Worm (Caenorhabditis elegans) whole organism, L4 larva: ENCODE results near the gene sup-1.
A peak's percentile ranks its signal among the peaks of the same experiment; 100 is the strongest.

Source experiments
- D1046.2 ChIP-seq: fragments of 200-800 bp; sonication (Bioruptor generic); IDR thresholded peaks from 2 replicates; pipeline ENCODE4 v1.3.6; 2022; ENCODE audit warnings: missing genetic modification characterization, missing compliant biosample characterization
- F10B5.3 ChIP-seq: sonication (generic microtip); optimal IDR thresholded peaks from 2 replicates; lab custom pipeline; 2016; ENCODE audit warnings: mild to moderate bottlenecking, missing genetic modification characterization, missing compliant biosample characterization
- F44E2.7 ChIP-seq: fragments of 200-800 bp; sonication (Bioruptor generic); IDR thresholded peaks from 2 replicates; pipeline ENCODE4 v2.1.2; 2022; ENCODE audit warnings: missing genetic modification characterization, missing compliant biosample characterization
- T20F7.1 ChIP-seq: fragments of 200-800 bp; sonication (Bioruptor generic); optimal IDR thresholded peaks from 2 replicates; lab custom pipeline; 2018; ENCODE audit warnings: mild to moderate bottlenecking, missing genetic modification characterization, missing compliant biosample characterization
- Y105C5A.15 ChIP-seq: fragments of 200-800 bp; sonication (Bioruptor generic); IDR thresholded peaks from 2 replicates; pipeline ENCODE4 v1.3.6; 2022; ENCODE audit warnings: missing genetic modification characterization, missing compliant biosample characterization
- Y48G9A.11 ChIP-seq: fragments of 200-800 bp; sonication (Bioruptor generic); IDR thresholded peaks from 2 replicates; pipeline ENCODE4 v1.3.6; 2022; ENCODE audit warnings: missing genetic modification reagents, missing genetic modification characterization, missing compliant biosample characterization
- ZK337.2 ChIP-seq: fragments of 200-800 bp; sonication (Bioruptor generic); IDR thresholded peaks from 2 replicates; pipeline ENCODE4 v1.3.6; 2022; ENCODE audit warnings: missing genetic modification reagents, missing genetic modification characterization, missing compliant biosample characterization
- ZK546.5 ChIP-seq, 2 experiments: sonication (generic microtip); optimal IDR thresholded peaks; 2 replicates each; lab custom pipeline; 2017; ENCODE audit warnings: missing biosample characterization in 2 of 2, missing genetic modification characterization in 2 of 2
- aha-1 ChIP-seq: fragments of 150-350 bp; peaks from one replicate; lab custom pipeline; 2014; ENCODE audit warnings: missing biosample characterization, missing genetic modification characterization
- attf-4 ChIP-seq: sonication (generic microtip); optimal IDR thresholded peaks from 3 replicates; lab custom pipeline; 2017; ENCODE audit warnings: missing biosample characterization, missing genetic modification characterization
- ceh-20 ChIP-seq: fragments of 200-800 bp; sonication (Bioruptor generic); IDR thresholded peaks from 2 replicates; pipeline ENCODE4 v1.3.6; 2022; ENCODE audit warnings: missing genetic modification reagents, missing genetic modification characterization, missing compliant biosample characterization
- ceh-28 ChIP-seq: fragments of 150-350 bp; optimal IDR thresholded peaks from 2 replicates; lab custom pipeline; 2014; ENCODE audit warnings: missing biosample characterization, missing genetic modification reagents, missing genetic modification characterization
- daf-8 ChIP-seq: fragments of 200-800 bp; sonication (Bioruptor generic); IDR thresholded peaks from 2 replicates; pipeline ENCODE4 v1.3.6; 2022; ENCODE audit warnings: missing genetic modification characterization, missing compliant biosample characterization
- dmd-6 ChIP-seq: fragments of 200-800 bp; sonication (Bioruptor generic); IDR thresholded peaks from 2 replicates; pipeline ENCODE4 v1.3.6; 2022; ENCODE audit warnings: missing genetic modification reagents, missing genetic modification characterization, missing compliant biosample characterization
- dmd-9 ChIP-seq: fragments of 200-800 bp; sonication (Bioruptor generic); IDR thresholded peaks from 2 replicates; pipeline ENCODE4 v1.3.6; 2022; ENCODE audit warnings: missing genetic modification reagents, missing genetic modification characterization, missing compliant biosample characterization
- dpl-1 ChIP-seq: fragments of 150-350 bp; optimal IDR thresholded peaks from 2 replicates; lab custom pipeline; 2014; ENCODE audit warnings: missing biosample characterization, missing genetic modification reagents, missing genetic modification characterization
- egl-43 ChIP-seq: fragments of 200-800 bp; sonication (Bioruptor generic); IDR thresholded peaks from 2 replicates; pipeline ENCODE4 v1.3.6; 2022; ENCODE audit warnings: missing genetic modification reagents, missing genetic modification characterization, missing compliant biosample characterization
- fkh-10 ChIP-seq: fragments of 150-350 bp; optimal IDR thresholded peaks from 2 replicates; lab custom pipeline; 2014; ENCODE audit warnings: missing biosample characterization, missing genetic modification reagents, missing genetic modification characterization
- hmg-1.1 ChIP-seq: fragments of 200-800 bp; sonication (Bioruptor generic); IDR thresholded peaks from 2 replicates; pipeline ENCODE4 v1.3.6; 2022; ENCODE audit warnings: missing genetic modification reagents, missing genetic modification characterization, missing compliant biosample characterization
- lin-13 ChIP-seq: fragments of 150-350 bp; optimal IDR thresholded peaks from 2 replicates; lab custom pipeline; 2014; ENCODE audit warnings: missing biosample characterization, missing genetic modification reagents, missing genetic modification characterization
- lin-29 ChIP-seq: fragments of 200-800 bp; sonication (Bioruptor generic); IDR thresholded peaks from 2 replicates; pipeline ENCODE4 v1.3.6; 2022; ENCODE audit warnings: missing genetic modification reagents, missing genetic modification characterization, missing compliant biosample characterization
- lin-38 ChIP-seq: fragments of 200-800 bp; sonication (Bioruptor generic); IDR thresholded peaks from 2 replicates; pipeline ENCODE4 v1.3.6; 2022; ENCODE audit warnings: missing genetic modification reagents, missing genetic modification characterization, missing compliant biosample characterization
- lir-3 ChIP-seq: sonication (generic microtip); optimal IDR thresholded peaks from 2 replicates; lab custom pipeline; 2016; ENCODE audit warnings: mild to moderate bottlenecking, missing genetic modification characterization, missing compliant biosample characterization
- madf-5 ChIP-seq, 2 experiments: fragments of 200-800 bp; sonication (Bioruptor generic); IDR thresholded peaks; 2 replicates each; pipeline ENCODE4 v1.3.6; 2022; ENCODE audit warnings: missing compliant biosample characterization in 2 of 2, missing genetic modification characterization in 2 of 2
- mep-1 ChIP-seq: fragments of 150-350 bp; sonication (generic microtip); optimal IDR thresholded peaks from 3 replicates; lab custom pipeline; 2014; ENCODE audit warnings: missing biosample characterization, missing genetic modification characterization
- mes-2 ChIP-seq: sonication (generic microtip); optimal IDR thresholded peaks from 2 replicates; lab custom pipeline; 2016; ENCODE audit warnings: missing genotype, mild to moderate bottlenecking, missing genetic modification characterization, missing compliant biosample characterization; ENCODE audit not compliant: poor library complexity, severe bottlenecking
- mxl-3 ChIP-seq: fragments of 200-800 bp; sonication (Bioruptor generic); optimal IDR thresholded peaks from 2 replicates; lab custom pipeline; 2018; ENCODE audit warnings: mild to moderate bottlenecking, missing genetic modification characterization, missing compliant biosample characterization
- nhr-102 ChIP-seq: sonication (generic microtip); optimal IDR thresholded peaks from 2 replicates; lab custom pipeline; 2016; ENCODE audit warnings: mild to moderate bottlenecking, missing genetic modification characterization, moderate library complexity, missing compliant biosample characterization
- nhr-111 ChIP-seq: fragments of 200-800 bp; sonication (Bioruptor generic); optimal IDR thresholded peaks from 2 replicates; lab custom pipeline; 2018; ENCODE audit warnings: mild to moderate bottlenecking, missing genetic modification characterization, missing compliant biosample characterization
- nhr-237 ChIP-seq: sonication (generic microtip); optimal IDR thresholded peaks from 2 replicates; lab custom pipeline; 2017; ENCODE audit warnings: missing biosample characterization, missing genetic modification characterization
- nhr-25 ChIP-seq: sonication (generic microtip); optimal IDR thresholded peaks from 2 replicates; lab custom pipeline; 2017; ENCODE audit warnings: missing genetic modification characterization, mild to moderate bottlenecking, missing compliant biosample characterization, antibody characterized with exemption, moderate library complexity, borderline replicate concordance; ENCODE audit not compliant: insufficient read depth
- nhr-41 ChIP-seq: fragments of 200-800 bp; sonication (Bioruptor generic); IDR thresholded peaks from 2 replicates; pipeline ENCODE4 v1.3.6; 2022; ENCODE audit warnings: missing genetic modification reagents, missing genetic modification characterization, missing compliant biosample characterization
- nhr-6 ChIP-seq: fragments of 150-350 bp; optimal IDR thresholded peaks from 2 replicates; lab custom pipeline; 2014; ENCODE audit warnings: missing biosample characterization, missing genetic modification characterization
- php-3 ChIP-seq: fragments of 200-800 bp; sonication (Bioruptor generic); IDR thresholded peaks from 2 replicates; pipeline ENCODE4 v1.3.6; 2022; ENCODE audit warnings: missing genetic modification reagents, missing genetic modification characterization, missing compliant biosample characterization
- rbr-2 ChIP-seq: sonication (generic microtip); optimal IDR thresholded peaks from 2 replicates; lab custom pipeline; 2016; ENCODE audit warnings: missing genotype, missing genetic modification characterization, missing compliant biosample characterization
- set-16 ChIP-seq: fragments of 200-800 bp; sonication (Bioruptor generic); IDR thresholded peaks from 2 replicates; pipeline ENCODE4 v1.3.6; 2022; ENCODE audit warnings: missing genetic modification reagents, missing genetic modification characterization, missing compliant biosample characterization
- snpc-1.2 ChIP-seq: fragments of 200-800 bp; sonication (Bioruptor generic); IDR thresholded peaks from 2 replicates; pipeline ENCODE4 v1.3.6; 2022; ENCODE audit warnings: missing genetic modification reagents, missing genetic modification characterization, missing compliant biosample characterization
- snpc-4 ChIP-seq: fragments of 150-350 bp; optimal IDR thresholded peaks from 2 replicates; lab custom pipeline; 2014; ENCODE audit warnings: missing biosample characterization, missing genetic modification characterization
- unc-130 ChIP-seq: sonication (generic microtip); optimal IDR thresholded peaks from 2 replicates; lab custom pipeline; 2016; ENCODE audit warnings: missing genetic modification reagents, missing genetic modification characterization, missing compliant biosample characterization
- unc-62 ChIP-seq, 3 experiments: fragments of 150-350 bp in 1 of 3; sonication (generic microtip); optimal IDR thresholded peaks in 2 of 3; peaks in 1 of 3; 1 replicate in 1 of 3; 2 replicates in 2 of 3; lab custom pipeline; 2014 to 2017; ENCODE audit warnings: missing biosample characterization in 3 of 3, missing genetic modification characterization in 3 of 3, missing genetic modification reagents in 3 of 3, missing genotype in 1 of 3
- zag-1 ChIP-seq: fragments of 150-350 bp; optimal IDR thresholded peaks from 2 replicates; lab custom pipeline; 2014; ENCODE audit warnings: missing biosample characterization, missing genetic modification characterization
- zip-11 ChIP-seq: fragments of 200-800 bp; sonication (Bioruptor generic); IDR thresholded peaks from 2 replicates; pipeline ENCODE4 v1.3.6; 2022; ENCODE audit warnings: missing genetic modification characterization, missing compliant biosample characterization
- zip-2 ChIP-seq: fragments of 150-350 bp; optimal IDR thresholded peaks from 2 replicates; lab custom pipeline; 2014; ENCODE audit warnings: missing biosample characterization, missing genetic modification characterization

Gene sup-1

DNA sequence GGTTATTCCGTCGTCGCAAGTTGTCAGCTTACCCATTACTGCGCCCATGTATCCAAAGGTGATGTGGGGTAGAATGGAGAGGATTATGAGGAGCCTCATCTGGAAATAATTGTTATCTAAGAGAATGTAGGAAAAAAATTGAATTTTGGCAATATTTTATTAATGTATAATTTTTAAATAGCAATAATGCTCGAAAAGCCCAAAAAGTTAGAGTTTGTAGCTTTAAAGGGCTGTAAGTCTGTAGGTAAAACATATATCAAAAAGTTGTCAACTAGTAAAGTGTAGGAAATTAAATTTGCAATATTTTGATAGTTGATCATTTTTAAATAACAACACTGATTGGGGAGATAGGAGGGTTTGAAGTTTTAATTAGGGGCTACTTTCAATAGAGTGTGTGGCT, 28.7 kb downstream of the sup-1 start, which contains the start of gene Y41C4A.8:
Gene Y41C4A.8, minus strand, starts transcription at position 101 of the 400 bp plus-strand sequence.
- TF ChIP-seq nhr-237 = no peak
- no peak for TF ChIP-seq nhr-111 (GFP tag; lab: Kevin White, UChicago)
- no peak for TF ChIP-seq T20F7.1 (GFP tag; lab: Kevin White, UChicago)
- TF ChIP-seq unc-130 = no peak
- no peak for TF ChIP-seq Y105C5A.15 (GFP tag; lab: Robert Waterston, UW)
- TF ChIP-seq D1046.2 (GFP tag; lab: Robert Waterston, UW) = no peak
- no peak for TF ChIP-seq rbr-2 (tag; lab: Kevin White, UChicago)
- TF ChIP-seq ceh-28 = no peak
- TF ChIP-seq snpc-1.2 (GFP tag; lab: Robert Waterston, UW) = no peak

DNA sequence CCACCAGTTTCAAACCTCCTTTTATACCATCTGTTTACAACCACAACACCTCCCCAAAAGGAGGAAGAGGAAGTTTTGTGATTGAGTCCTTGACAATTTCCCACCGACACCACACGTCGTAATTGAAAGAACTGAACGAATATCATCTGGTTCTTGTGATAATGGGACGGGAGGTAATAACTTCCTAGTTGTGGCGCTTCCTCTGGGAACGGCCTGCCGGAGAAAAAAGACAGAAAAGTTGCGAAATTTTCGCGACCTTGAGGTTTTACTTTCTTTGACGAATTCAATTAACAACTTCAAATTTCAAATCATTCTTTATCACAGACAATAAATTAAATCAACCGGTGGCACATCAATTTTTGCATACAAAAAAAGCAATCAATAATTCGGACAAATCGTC, 30.8 kb downstream of the sup-1 start, which contains the start of gene col-96:
Gene col-96, minus strand, starts transcription at position 101 of the 400 bp plus-strand sequence.
- TF ChIP-seq lin-13 (GFP tag; lab: Kevin White, UChicago) (no peak), attf-4 (tag; lab: Kevin White, UChicago) (no peak), dmd-9 (GFP tag; lab: Robert Waterston, UW) (no peak), dmd-6 (GFP tag; lab: Robert Waterston, UW) (no peak), unc-62 (GFP tag; optimal IDR thresholded peaks at IDR 0.05 in 1 of 2; lab: Kevin White, UChicago) (no peak), unc-62 (tag; optimal IDR thresholded peaks at IDR 0.05; lab: Kevin White, UChicago) (no peak), Y105C5A.15 (GFP tag; lab: Robert Waterston, UW) (no peak), mxl-3 (GFP tag; lab: Kevin White, UChicago) (no peak), lir-3 (tag; lab: Kevin White, UChicago) (no peak), aha-1 (tag; lab: Kevin White, UChicago) (no peak), F10B5.3 (tag; lab: Kevin White, UChicago) (no peak)

DNA sequence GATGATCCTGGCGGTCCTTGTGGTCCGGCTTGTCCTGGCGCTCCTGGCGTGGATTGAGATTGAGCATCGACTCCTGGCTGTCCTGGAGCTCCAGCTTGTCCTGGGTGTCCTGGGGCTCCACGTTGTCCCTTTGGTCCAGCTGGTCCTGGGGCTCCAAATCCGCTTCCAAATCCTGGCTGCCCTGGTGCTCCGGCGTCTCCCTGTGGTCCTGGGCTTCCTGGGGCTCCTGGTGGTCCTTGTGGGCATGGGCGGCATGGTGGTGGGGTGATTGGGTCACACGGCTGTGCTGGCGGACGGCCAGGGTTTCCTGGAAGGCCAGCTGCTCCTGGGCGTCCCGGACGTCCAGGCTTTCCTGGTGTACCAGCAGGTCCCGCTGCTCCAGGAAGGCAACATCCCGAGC, 31.5 kb downstream of the sup-1 start:
- TF ChIP-seq Y48G9A.11 (0 out of 2 replicates have a peak, but pooled peaks have one; percentile 17), ceh-20 (GFP tag; lab: Robert Waterston, UW) (0 out of 2 replicates have a peak, but pooled peaks have one; percentile 42), aha-1 (tag; lab: Kevin White, UChicago) (peak; percentile 21), set-16 (GFP tag; lab: Robert Waterston, UW) (peak; percentile 98), mes-2 (tag; lab: Kevin White, UChicago) (peak; percentile 19), madf-5 (GFP tag; IDR thresholded peaks at IDR 0.05; lab: Robert Waterston, UW) (peak in 1 of 2 experiments; percentile 30; a peak in 1 of 4 replicates), ZK337.2 (GFP tag; lab: Robert Waterston, UW) (no peak), mep-1 (tag; lab: Kevin White, UChicago) (no peak)
- TF ChIP-seq, all 104 proteins: peak for 6

DNA sequence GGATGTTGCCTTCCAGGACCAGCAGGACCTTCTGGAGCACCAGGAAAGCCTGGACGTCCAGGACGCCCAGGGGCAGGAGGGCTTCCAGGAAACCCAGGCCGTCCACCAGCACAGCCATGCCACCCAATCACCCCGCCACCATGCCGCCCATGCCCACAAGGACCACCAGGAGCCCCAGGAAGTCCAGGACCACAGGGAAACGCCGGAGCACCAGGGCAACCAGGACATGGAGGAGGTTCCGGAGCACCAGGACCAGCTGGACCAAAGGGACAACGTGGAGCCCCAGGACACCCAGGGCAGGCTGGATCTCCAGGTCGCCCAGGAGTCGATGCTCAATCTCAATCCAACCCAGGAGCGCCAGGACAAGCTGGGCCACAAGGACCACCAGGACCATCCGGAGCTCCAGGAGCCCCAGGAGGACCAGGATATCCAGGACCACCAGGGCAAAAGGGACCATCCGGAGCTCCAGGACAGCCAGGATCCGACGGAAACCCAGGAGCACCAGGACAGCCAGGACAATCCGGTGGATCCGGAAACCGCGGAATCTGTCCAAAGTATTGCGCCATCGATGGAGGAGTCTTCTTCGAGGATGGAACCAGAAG, 32.9 kb downstream of the sup-1 start:
- no peak for TF ChIP-seq zip-2 (tag; lab: Kevin White, UChicago)
- no peak for TF ChIP-seq dpl-1
- TF ChIP-seq set-16 (GFP tag; lab: Robert Waterston, UW) = peak; percentile 96
- TF ChIP-seq madf-5 (GFP tag; IDR thresholded peaks at IDR 0.05; lab: Robert Waterston, UW) = 0 out of 4 replicates have a peak, but pooled peaks of 1 of the 2 experiments have one; percentile 10

DNA sequence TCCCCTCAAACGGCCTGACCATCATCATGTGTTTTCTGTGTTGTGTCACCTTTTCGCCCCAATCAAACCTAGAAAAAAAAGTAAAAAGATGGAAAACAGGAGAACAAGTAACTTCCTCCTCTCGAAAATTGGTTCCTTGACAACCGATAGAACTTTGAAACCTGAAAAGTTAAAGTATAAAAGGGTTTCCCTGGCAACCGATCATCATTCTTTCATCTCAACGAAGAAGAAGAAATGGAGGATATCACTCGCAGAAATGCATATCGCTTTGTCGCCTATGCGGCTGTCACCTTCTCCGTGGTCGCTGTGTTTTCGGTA, 33.7 kb downstream of the sup-1 start, which contains the start of gene col-95:
Gene col-95, plus strand, starts transcription at position 219 of the 318 bp plus-strand sequence.
- TF ChIP-seq nhr-6 (tag; lab: Kevin White, UChicago) (no peak), zip-11 (GFP tag; lab: Robert Waterston, UW) (no peak), snpc-4 (tag; lab: Kevin White, UChicago) (no peak), egl-43 (no peak), ZK546.5 (tag; optimal IDR thresholded peaks at IDR 0.05; lab: Kevin White, UChicago) (no peak), zag-1 (tag; lab: Kevin White, UChicago) (no peak), dpl-1 (no peak), lin-29 (GFP tag; lab: Robert Waterston, UW) (no peak), ceh-20 (GFP tag; lab: Robert Waterston, UW) (no peak), nhr-41 (GFP tag; lab: Robert Waterston, UW) (no peak), daf-8 (no peak), nhr-102 (tag; lab: Kevin White, UChicago) (no peak), fkh-10 (GFP tag; lab: Kevin White, UChicago) (no peak), hmg-1.1 (GFP tag; lab: Robert Waterston, UW) (no peak), lin-38 (no peak), F44E2.7 (GFP tag; lab: Robert Waterston, UW) (no peak), nhr-25 (tag; lab: Kevin White, UChicago) (no peak), php-3 (GFP tag; lab: Robert Waterston, UW) (no peak)
